4 fruit fly cellular contexts compared by ENCODE assay signal in the genomic region with DNA sequence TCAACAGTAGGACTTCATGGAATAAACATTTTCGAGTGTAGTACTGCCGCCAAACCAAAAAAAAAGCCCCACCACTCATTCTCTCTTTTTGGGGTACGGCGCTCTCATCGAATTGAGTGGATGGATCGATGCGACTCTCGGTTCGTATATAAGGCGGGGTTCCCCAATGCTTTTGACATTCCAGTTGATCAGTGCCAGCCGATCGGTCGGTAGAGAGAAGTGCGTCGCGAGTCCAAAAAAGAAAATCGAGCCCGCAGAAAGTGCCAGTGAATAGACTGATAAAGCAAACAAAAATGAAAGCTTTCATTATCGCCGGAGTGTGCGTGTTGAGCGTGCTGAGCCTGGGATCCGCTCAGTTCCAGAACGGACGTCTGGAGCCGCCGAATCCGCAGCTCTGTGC.
TF ChIP-seq lines count a peak whose summit lies in the region.

A gene (plus strand): TSS at position 172 of the 400 bp plus-strand sequence.

- no peak for TF ChIP-seq CTCF in whole organism, embryonic (GFP tag; optimal IDR thresholded peaks at IDR 0.05; lab: Kevin White, UChicago)

TF ChIP-seq in whole organism, embryonic, 481 proteins besides CTCF, POLR2A, EP300 and RAD21 (continues in another document):
- TF ChIP-seq Rfx (GFP tag; IDR thresholded peaks at IDR 0.05; lab: Robert Waterston, UW) (peak; percentile 16; the same call in 1 of the 2 replicates), onecut (GFP tag; IDR thresholded peaks at IDR 0.05; lab: Robert Waterston, UW) (peak; percentile 67), row (GFP tag; IDR thresholded peaks at IDR 0.05; lab: Robert Waterston, UW) (0 out of 3 replicates have a peak, but pooled peaks have one; percentile 5), fd102C (GFP tag; optimal IDR thresholded peaks at IDR 0.05; lab: Kevin White, UChicago) (no peak), chn (GFP tag; optimal IDR thresholded peaks at IDR 0.05; lab: Kevin White, UChicago) (no peak), ham (GFP tag; IDR thresholded peaks at IDR 0.05; lab: Robert Waterston, UW) (peak; percentile 29; the same call in 1 of the 2 replicates), Blimp-1 (GFP tag; optimal IDR thresholded peaks at IDR 0.05; lab: Kevin White, UChicago) (peak; percentile 93), rib (GFP tag; IDR thresholded peaks at IDR 0.05; lab: Robert Waterston, UW) (0 out of 2 replicates have a peak, but pooled peaks have one; percentile 21), CG6654 (GFP tag; optimal IDR thresholded peaks at IDR 0.05; lab: Kevin White, UChicago) (no peak), ci (GFP tag; IDR thresholded peaks at IDR 0.05; lab: Robert Waterston, UW) (0 out of 3 replicates have a peak, but pooled peaks have one; percentile 49), Trl (optimal IDR thresholded peaks at IDR 0.05; lab: Kevin White, UChicago) (peak; percentile 7 to 32), Trl (GFP tag; optimal IDR thresholded peaks at IDR 0.05; lab: Kevin White, UChicago) (no peak), CG1603 (tag; optimal IDR thresholded peaks at IDR 0.05; lab: Kevin White, UChicago) (no peak), Scr (GFP tag; IDR thresholded peaks at IDR 0.05; lab: Robert Waterston, UW; ENCODE audit: partially characterized antibody) (no peak), sqz (GFP tag; optimal IDR thresholded peaks at IDR 0.05; lab: Kevin White, UChicago) (peak; percentile 40), CG30403 (GFP tag; optimal IDR thresholded peaks at IDR 0.05; lab: Kevin White, UChicago) (no peak), stc (GFP tag; IDR thresholded peaks at IDR 0.05; lab: Robert Waterston, UW) (0 out of 2 replicates have a peak, but pooled peaks have one; percentile 10), lab (GFP tag; optimal IDR thresholded peaks at IDR 0.05; lab: Kevin White, UChicago) (no peak), bowl (GFP tag; IDR thresholded peaks at IDR 0.05; lab: Robert Waterston, UW) (no peak), E2f1 (GFP tag; IDR thresholded peaks at IDR 0.05; lab: Robert Waterston, UW) (no peak)

TF ChIP-seq in whole organism, prepupa, 60 proteins besides CTCF, POLR2A, EP300 and RAD21:
- TF ChIP-seq CG6163 (GFP tag; IDR thresholded peaks at IDR 0.05; lab: Robert Waterston, UW), result no peak
- TF ChIP-seq Blimp-1 (GFP tag; optimal IDR thresholded peaks at IDR 0.05; lab: Kevin White, UChicago), result peak; percentile 75
- peak; percentile 57 for TF ChIP-seq Eip78C (GFP tag; lab: Kevin White, UChicago)
- TF ChIP-seq CG3919 (GFP tag; optimal IDR thresholded peaks at IDR 0.05; lab: Kevin White, UChicago), result peak; percentile 1
- no peak for TF ChIP-seq Lpt (GFP tag; optimal IDR thresholded peaks at IDR 0.05; lab: Kevin White, UChicago)
- TF ChIP-seq CG7368 (GFP tag; optimal IDR thresholded peaks at IDR 0.05; lab: Kevin White, UChicago), result no peak
- TF ChIP-seq net (GFP tag; optimal IDR thresholded peaks at IDR 0.05; lab: Kevin White, UChicago), result no peak
- no peak for TF ChIP-seq achi (GFP tag; optimal IDR thresholded peaks at IDR 0.05; lab: Kevin White, UChicago)
- TF ChIP-seq CG6854 (GFP tag; optimal IDR thresholded peaks at IDR 0.05; lab: Kevin White, UChicago), result peak; percentile 26

TF ChIP-seq in whole organism, pupa, 21 proteins besides CTCF, POLR2A, EP300 and RAD21:
- no peak for TF ChIP-seq fd96Ca (GFP tag; IDR thresholded peaks at IDR 0.05; lab: Robert Waterston, UW)
- no peak for TF ChIP-seq rn (GFP tag; IDR thresholded peaks at IDR 0.05; lab: Robert Waterston, UW)
- TF ChIP-seq Ets98B (GFP tag; IDR thresholded peaks at IDR 0.05; lab: Robert Waterston, UW), result peak; percentile 33; the same call in 1 of the 2 replicates

TF ChIP-seq in whole organism, wandering third instar larva, 38 proteins besides CTCF, POLR2A, EP300 and RAD21:
- no peak for TF ChIP-seq Rel (GFP tag; optimal IDR thresholded peaks at IDR 0.05; lab: Kevin White, UChicago)
- peak; percentile 94 for TF ChIP-seq Rel (tag; optimal IDR thresholded peaks at IDR 0.05; lab: Kevin White, UChicago)
- no peak for TF ChIP-seq h (GFP tag; optimal IDR thresholded peaks at IDR 0.05; lab: Kevin White, UChicago)
- TF ChIP-seq woc (GFP tag; optimal IDR thresholded peaks at IDR 0.05; lab: Kevin White, UChicago), result peak; percentile 15
- no peak for TF ChIP-seq usp (GFP tag; optimal IDR thresholded peaks at IDR 0.05; lab: Kevin White, UChicago)
- peak; percentile 20 for TF ChIP-seq Dif (GFP tag; optimal IDR thresholded peaks at IDR 0.05; lab: Kevin White, UChicago; ENCODE audit: partially characterized antibody)
- no peak for TF ChIP-seq dl (GFP tag; optimal IDR thresholded peaks at IDR 0.05; lab: Kevin White, UChicago; ENCODE audit: insufficient read depth in 1 of 2, partially characterized antibody in 2 of 2)
- TF ChIP-seq CrebA (GFP tag; optimal IDR thresholded peaks at IDR 0.05; lab: Kevin White, UChicago; ENCODE audit: borderline replicate concordance), result no peak
- no peak for TF ChIP-seq brk (GFP tag; optimal IDR thresholded peaks at IDR 0.05; lab: Kevin White, UChicago)
